Fruit fly (Drosophila melanogaster) whole organism, prepupa: ENCODE results near the gene CG10550.

Source experiments
- Blimp-1 ChIP-seq: fragments of 200-800 bp; sonication (Bioruptor generic); optimal IDR thresholded peaks from 3 replicates; lab custom pipeline; 2017; ENCODE audit warnings: missing biosample characterization, missing genetic modification characterization, mild to moderate bottlenecking, moderate library complexity, missing genetic modification reagents
- CG15336 ChIP-seq: fragments of 200-800 bp; sonication (Bioruptor generic); IDR thresholded peaks from 2 replicates; pipeline ENCODE4 v1.3.6; 2022; ENCODE audit warnings: missing biosample characterization, missing genetic modification characterization
- CG3919 ChIP-seq: fragments of 200-800 bp; sonication (Bioruptor generic); optimal IDR thresholded peaks from 3 replicates; lab custom pipeline; 2016; ENCODE audit warnings: missing biosample characterization, missing genetic modification characterization
- CG6808 ChIP-seq: fragments of 200-800 bp; sonication (Bioruptor generic); optimal IDR thresholded peaks from 3 replicates; lab custom pipeline; 2017; ENCODE audit warnings: missing biosample characterization, missing genetic modification characterization, mild to moderate bottlenecking, moderate library complexity, missing genetic modification reagents
- CG6854 ChIP-seq: fragments of 200-800 bp; sonication (Bioruptor generic); optimal IDR thresholded peaks from 2 replicates; lab custom pipeline; 2017; ENCODE audit warnings: missing biosample characterization, mild to moderate bottlenecking, missing genetic modification characterization
- CG7368 ChIP-seq: fragments of 200-800 bp; sonication (Bioruptor generic); optimal IDR thresholded peaks from 3 replicates; lab custom pipeline; 2016; ENCODE audit warnings: missing biosample characterization, missing genetic modification characterization
- Lpt ChIP-seq: fragments of 200-800 bp; sonication (Bioruptor generic); optimal IDR thresholded peaks from 3 replicates; lab custom pipeline; 2016; ENCODE audit warnings: missing biosample characterization, missing genetic modification characterization
- ss ChIP-seq, 2 experiments: fragments of 200-800 bp; sonication (Bioruptor generic); optimal IDR thresholded peaks; 2 replicates in 1 of 2; 3 replicates in 1 of 2; lab custom pipeline; 2017 to 2018; ENCODE audit warnings: mild to moderate bottlenecking in 2 of 2, missing biosample characterization in 2 of 2, missing genetic modification characterization in 2 of 2, moderate library complexity in 1 of 2

dm6 chr3R:25320051-25320705 is 12.0 kb upstream of the CG10550 start, which contains the start of gene CG10560:
- TF ChIP-seq CG6808 (GFP tag; lab: Kevin White, UChicago) (no peak), Blimp-1 (GFP tag; lab: Kevin White, UChicago) (no peak), Lpt (no peak), CG7368 (GFP tag; lab: Kevin White, UChicago) (no peak), ss (GFP tag; optimal IDR thresholded peaks at IDR 0.05; lab: Kevin White, UChicago) (no peak), CG6854 (GFP tag; lab: Kevin White, UChicago) (no peak), CG15336 (no peak), CG3919 (no peak)
